Worm (Caenorhabditis elegans) whole organism, midembryonic: Measurements from ENCODE around the gene bre-3.

Source experiments
- T22C8.4 ChIP-seq: fragments of 200-800 bp; sonication (Bioruptor generic); IDR thresholded peaks from 2 replicates; pipeline ENCODE4 v1.3.6; 2022; ENCODE audit warnings: missing genetic modification characterization, missing compliant biosample characterization
- flt-1 ChIP-seq: fragments of 200-800 bp; sonication (Bioruptor generic); IDR thresholded peaks from 2 replicates; pipeline ENCODE4 v1.3.6; 2022; ENCODE audit warnings: missing genetic modification characterization, missing compliant biosample characterization
- klf-2 ChIP-seq: fragments of 200-800 bp; sonication (Bioruptor generic); conservative IDR thresholded peaks from 2 replicates; pipeline ENCODE4 v1.3.6; 2022; ENCODE audit warnings: missing genetic modification reagents, missing genetic modification characterization, missing compliant biosample characterization
- ref-1 ChIP-seq: fragments of 200-800 bp; sonication (Bioruptor generic); conservative IDR thresholded peaks from 2 replicates; pipeline ENCODE4 v1.3.6; 2022; ENCODE audit warnings: missing genetic modification reagents, missing genetic modification characterization, missing compliant biosample characterization
- tab-1 ChIP-seq: fragments of 200-800 bp; sonication (Bioruptor generic); IDR thresholded peaks from 2 replicates; pipeline ENCODE4 v1.3.6; 2022; ENCODE audit warnings: missing genetic modification characterization, missing compliant biosample characterization
- ztf-23 ChIP-seq: fragments of 200-800 bp; sonication (Bioruptor generic); IDR thresholded peaks from 2 replicates; pipeline ENCODE4 v1.3.6; 2022; ENCODE audit warnings: missing genetic modification reagents, missing genetic modification characterization, missing compliant biosample characterization
- ztf-29 ChIP-seq: fragments of 200-800 bp; sonication (Bioruptor generic); IDR thresholded peaks from 2 replicates; pipeline ENCODE4 v1.3.6; 2022; ENCODE audit warnings: missing genetic modification reagents, missing genetic modification characterization, missing compliant biosample characterization

DNA sequence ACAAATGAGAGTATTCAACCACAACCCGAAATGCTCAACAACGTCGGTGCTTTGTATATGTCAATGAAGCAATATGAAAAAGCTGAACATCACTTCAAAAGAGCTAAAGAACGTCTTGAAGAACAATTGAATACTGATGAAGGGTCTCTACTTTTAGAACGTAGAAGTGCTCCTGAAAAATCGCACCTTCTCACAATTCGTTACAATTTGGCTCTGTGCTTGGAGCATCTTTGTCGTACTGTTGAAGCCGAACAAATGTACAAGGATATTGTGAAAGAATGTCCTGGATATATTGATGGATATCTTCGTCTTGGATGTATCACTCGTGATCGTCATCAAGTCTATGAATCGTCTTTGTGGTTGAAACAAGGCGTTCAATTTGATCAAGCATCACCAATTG, 8.9 kb upstream of the bre-3 start:
- no peak for TF ChIP-seq flt-1 (GFP tag; lab: Robert Waterston, UW)
- TF ChIP-seq ref-1 (GFP tag; lab: Robert Waterston, UW), result no peak
- no peak for TF ChIP-seq ztf-29 (GFP tag; lab: Robert Waterston, UW)
- TF ChIP-seq T22C8.4, result no peak
- no peak for TF ChIP-seq klf-2 (GFP tag; lab: Robert Waterston, UW)
- no peak for TF ChIP-seq tab-1 (GFP tag; lab: Robert Waterston, UW)
- no peak for TF ChIP-seq ztf-23 (GFP tag; lab: Robert Waterston, UW)
